Worm (Caenorhabditis elegans) whole organism, L3 larva: ENCODE measurements around the gene stdh-3.

Experiments used
- ZK546.5 ChIP-seq: sonication (generic microtip); optimal IDR thresholded peaks from 2 replicates; lab custom pipeline; 2017; ENCODE audit warnings: missing biosample characterization, missing genetic modification characterization
- ceh-16 ChIP-seq: sonication (generic microtip); optimal IDR thresholded peaks from 2 replicates; lab custom pipeline; 2017; ENCODE audit warnings: missing biosample characterization, missing genetic modification characterization
- ceh-28 ChIP-seq: fragments of 150-350 bp; optimal IDR thresholded peaks from 2 replicates; lab custom pipeline; 2014; ENCODE audit warnings: missing biosample characterization, missing genetic modification reagents, missing genetic modification characterization
- ceh-82 ChIP-seq: fragments of 150-350 bp; optimal IDR thresholded peaks from 2 replicates; lab custom pipeline; 2014; ENCODE audit warnings: missing biosample characterization, missing genetic modification characterization
- ceh-9 ChIP-seq: sonication (generic microtip); optimal IDR thresholded peaks from 2 replicates; lab custom pipeline; 2018; ENCODE audit warnings: missing biosample characterization, missing genetic modification characterization
- daf-12 ChIP-seq: fragments of 150-350 bp; optimal IDR thresholded peaks from 2 replicates; lab custom pipeline; 2014; ENCODE audit warnings: missing biosample characterization, missing genetic modification reagents, missing genetic modification characterization
- egl-27 ChIP-seq: sonication (generic microtip); optimal IDR thresholded peaks from 4 replicates; lab custom pipeline; 2017; ENCODE audit warnings: missing biosample characterization, missing genetic modification reagents, missing genetic modification characterization
- egl-5 ChIP-seq: fragments of 150-350 bp; optimal IDR thresholded peaks from 2 replicates; lab custom pipeline; 2017; ENCODE audit warnings: missing biosample characterization, missing genetic modification reagents, missing genetic modification characterization, inconsistent platforms
- elt-1 ChIP-seq: fragments of 150-350 bp; optimal IDR thresholded peaks from 2 replicates; lab custom pipeline; 2014; ENCODE audit warnings: missing biosample characterization, missing genetic modification characterization
- elt-2 ChIP-seq: sonication (generic microtip); optimal IDR thresholded peaks from 2 replicates; lab custom pipeline; 2016; ENCODE audit warnings: missing genetic modification reagents, mild to moderate bottlenecking, missing genetic modification characterization, missing compliant biosample characterization
- elt-3 ChIP-seq, 3 experiments: fragments of 150-350 bp in 1 of 3; sonication (generic microtip) in 2 of 3; optimal IDR thresholded peaks; 2 replicates in 2 of 3; 4 replicates in 1 of 3; lab custom pipeline; 2014 to 2017; ENCODE audit warnings: missing biosample characterization in 3 of 3, missing genetic modification characterization in 3 of 3
- fkh-10 ChIP-seq: sonication (generic microtip); optimal IDR thresholded peaks from 2 replicates; lab custom pipeline; 2017; ENCODE audit warnings: missing biosample characterization, missing genetic modification reagents, missing genetic modification characterization
- fkh-2 ChIP-seq: fragments of 150-350 bp; optimal IDR thresholded peaks from 2 replicates; lab custom pipeline; 2014; ENCODE audit warnings: missing biosample characterization, missing genetic modification reagents, missing genetic modification characterization
- fos-1 ChIP-seq: fragments of 150-350 bp; optimal IDR thresholded peaks from 2 replicates; lab custom pipeline; 2014; ENCODE audit warnings: missing biosample characterization, missing genetic modification characterization
- hmg-11 ChIP-seq: sonication (generic microtip); optimal IDR thresholded peaks from 2 replicates; lab custom pipeline; 2016; ENCODE audit warnings: missing genetic modification characterization, missing compliant biosample characterization
- jun-1 ChIP-seq: fragments of 150-350 bp; optimal IDR thresholded peaks from 2 replicates; lab custom pipeline; 2014; ENCODE audit warnings: missing biosample characterization, missing genetic modification reagents, missing genetic modification characterization
- lin-15B ChIP-seq: fragments of 150-350 bp; optimal IDR thresholded peaks from 2 replicates; lab custom pipeline; 2014; ENCODE audit warnings: missing biosample characterization, missing genetic modification characterization
- lin-39 ChIP-seq: fragments of 150-350 bp; optimal IDR thresholded peaks from 2 replicates; lab custom pipeline; 2018; ENCODE audit warnings: missing biosample characterization, missing genetic modification reagents, missing genetic modification characterization
- lsy-12 ChIP-seq: sonication (generic microtip); optimal IDR thresholded peaks from 2 replicates; lab custom pipeline; 2016; ENCODE audit warnings: mild to moderate bottlenecking, missing genetic modification characterization, missing compliant biosample characterization
- mdl-1 ChIP-seq: fragments of 150-350 bp; optimal IDR thresholded peaks from 2 replicates; lab custom pipeline; 2014; ENCODE audit warnings: missing biosample characterization, missing genetic modification characterization
- nfya-1 ChIP-seq: sonication (generic microtip); optimal IDR thresholded peaks from 2 replicates; lab custom pipeline; 2017; ENCODE audit warnings: missing genetic modification characterization, mild to moderate bottlenecking, missing compliant biosample characterization, antibody characterized with exemption, moderate library complexity; ENCODE audit not compliant: insufficient read depth
- nhr-11 ChIP-seq: fragments of 150-350 bp; optimal IDR thresholded peaks from 2 replicates; lab custom pipeline; 2014; ENCODE audit warnings: missing biosample characterization, missing genetic modification characterization
- nhr-12 ChIP-seq: fragments of 150-350 bp; optimal IDR thresholded peaks from 2 replicates; lab custom pipeline; 2014; ENCODE audit warnings: missing biosample characterization, missing genetic modification characterization
- nhr-23 ChIP-seq: fragments of 150-350 bp; optimal IDR thresholded peaks from 2 replicates; lab custom pipeline; 2014; ENCODE audit warnings: missing biosample characterization, missing genetic modification reagents, missing genetic modification characterization
- nhr-237 ChIP-seq: fragments of 150-350 bp; optimal IDR thresholded peaks from 2 replicates; lab custom pipeline; 2014; ENCODE audit warnings: missing biosample characterization, missing genetic modification characterization
- nhr-25 ChIP-seq: sonication (generic microtip); optimal IDR thresholded peaks from 2 replicates; lab custom pipeline; 2017; ENCODE audit warnings: missing biosample characterization, missing genetic modification characterization
- nhr-28 ChIP-seq: fragments of 150-350 bp; optimal IDR thresholded peaks from 2 replicates; lab custom pipeline; 2014; ENCODE audit warnings: missing biosample characterization, missing genetic modification characterization
- nhr-43 ChIP-seq: sonication (generic microtip); optimal IDR thresholded peaks from 2 replicates; lab custom pipeline; 2016; ENCODE audit warnings: mild to moderate bottlenecking, missing genetic modification characterization, missing compliant biosample characterization; ENCODE audit not compliant: poor library complexity, severe bottlenecking
- nhr-67 ChIP-seq: fragments of 150-350 bp; optimal IDR thresholded peaks from 2 replicates; lab custom pipeline; 2014; ENCODE audit warnings: missing biosample characterization, missing genetic modification characterization
- nhr-76 ChIP-seq: fragments of 150-350 bp; sonication (generic microtip); optimal IDR thresholded peaks from 5 replicates; lab custom pipeline; 2014; ENCODE audit warnings: missing biosample characterization, missing genetic modification characterization
- nhr-77 ChIP-seq: fragments of 150-350 bp; optimal IDR thresholded peaks from 2 replicates; lab custom pipeline; 2014; ENCODE audit warnings: missing biosample characterization, missing genetic modification characterization
- pha-4 ChIP-seq: fragments of 150-350 bp; optimal IDR thresholded peaks from 2 replicates; lab custom pipeline; 2014; ENCODE audit warnings: missing biosample characterization, missing genetic modification reagents, missing genetic modification characterization
- pqm-1 ChIP-seq: fragments of 150-350 bp; optimal IDR thresholded peaks from 2 replicates; lab custom pipeline; 2017; ENCODE audit warnings: missing biosample characterization, missing genetic modification characterization, inconsistent platforms
- skn-1 ChIP-seq: fragments of 150-350 bp; optimal IDR thresholded peaks from 2 replicates; lab custom pipeline; 2014; ENCODE audit warnings: missing biosample characterization, missing genetic modification characterization
- snpc-4 ChIP-seq: fragments of 150-350 bp; optimal IDR thresholded peaks from 2 replicates; lab custom pipeline; 2014; ENCODE audit warnings: missing biosample characterization, missing genetic modification characterization
- unc-39 ChIP-seq: sonication (generic microtip); optimal IDR thresholded peaks from 4 replicates; lab custom pipeline; 2017; ENCODE audit warnings: missing biosample characterization, missing genetic modification characterization
- unc-62 ChIP-seq: fragments of 150-350 bp; sonication (generic microtip); optimal IDR thresholded peaks from 4 replicates; lab custom pipeline; 2014; ENCODE audit warnings: missing biosample characterization, missing genetic modification reagents, missing genetic modification characterization
- ztf-11 ChIP-seq: fragments of 150-350 bp; optimal IDR thresholded peaks from 2 replicates; lab custom pipeline; 2014; ENCODE audit warnings: missing biosample characterization, missing genetic modification characterization
- ztf-4 ChIP-seq: fragments of 150-350 bp; optimal IDR thresholded peaks from 2 replicates; lab custom pipeline; 2014; ENCODE audit warnings: missing biosample characterization, missing genetic modification characterization

Gene stdh-3

ce11 chrV:13891489-13891888, 12.9 kb upstream of the stdh-3 start:
- TF ChIP-seq elt-2 (tag; lab: Kevin White, UChicago) (peak; percentile 47), nhr-11 (tag; lab: Kevin White, UChicago) (no peak), skn-1 (tag; lab: Kevin White, UChicago) (no peak), pqm-1 (peak; percentile 80)

ce11 chrV:13892457-13893375, 11.7 kb upstream of the stdh-3 start, which contains the start of gene sptl-3:
sptl-3 (plus strand) TSS chrV:13893325.
- peak; percentile 18 for TF ChIP-seq nfya-1
- peak; percentile 56 for TF ChIP-seq jun-1 (tag; lab: Kevin White, UChicago)
- TF ChIP-seq ztf-4 (tag; lab: Kevin White, UChicago), result no peak
- no peak for TF ChIP-seq egl-5 (tag; lab: Kevin White, UChicago)
- no peak for TF ChIP-seq skn-1 (tag; lab: Kevin White, UChicago)
- TF ChIP-seq fkh-10 (GFP tag; lab: Kevin White, UChicago), result no peak
- TF ChIP-seq lsy-12 (tag; lab: Kevin White, UChicago), result no peak
- peak; percentile 18 for TF ChIP-seq pqm-1
- no peak for TF ChIP-seq ceh-82 (tag; lab: Kevin White, UChicago)
- no peak for TF ChIP-seq elt-1 (tag; lab: Kevin White, UChicago)
- no peak for TF ChIP-seq ceh-9
- peak; percentile 71 for TF ChIP-seq nhr-43 (tag; lab: Kevin White, UChicago)
- TF ChIP-seq nhr-28, result no peak
- no peak for TF ChIP-seq pha-4 (tag; lab: Kevin White, UChicago)
- peak; percentile 92 for TF ChIP-seq elt-2 (tag; lab: Kevin White, UChicago)
- no peak for TF ChIP-seq nhr-237 (tag; lab: Kevin White, UChicago)
- no peak for TF ChIP-seq ceh-16 (tag; lab: Kevin White, UChicago)
- peak; percentile 3 for TF ChIP-seq hmg-11 (tag; lab: Kevin White, UChicago)
- no peak for TF ChIP-seq ztf-11 (tag; lab: Kevin White, UChicago)
- no peak for TF ChIP-seq mdl-1
- no peak for TF ChIP-seq unc-62 (GFP tag; lab: Kevin White, UChicago)
- no peak for TF ChIP-seq nhr-12 (tag; lab: Kevin White, UChicago)
- TF ChIP-seq ceh-28 (tag; lab: Kevin White, UChicago), result no peak
- TF ChIP-seq daf-12 (tag; lab: Kevin White, UChicago), result no peak
- TF ChIP-seq nhr-77 (tag; lab: Kevin White, UChicago), result no peak
- no peak for TF ChIP-seq nhr-67 (tag; lab: Kevin White, UChicago)
- TF ChIP-seq fkh-2 (tag; lab: Kevin White, UChicago), result no peak
- TF ChIP-seq nhr-25, result peak; percentile 48
- TF ChIP-seq elt-3 (tag; optimal IDR thresholded peaks at IDR 0.05; lab: Kevin White, UChicago), result peak; percentile 0 to 46 (median 14)
- peak; percentile 54 for TF ChIP-seq lin-15B (tag; lab: Kevin White, UChicago)
- TF ChIP-seq nhr-23, result peak; percentile 53
- TF ChIP-seq unc-39 (tag; lab: Kevin White, UChicago), result no peak
- no peak for TF ChIP-seq lin-39 (tag; lab: Kevin White, UChicago)
- no peak for TF ChIP-seq ZK546.5 (tag; lab: Kevin White, UChicago)
- TF ChIP-seq nhr-76 (tag; lab: Kevin White, UChicago), result no peak
- no peak for TF ChIP-seq snpc-4 (tag; lab: Kevin White, UChicago)

- peak; percentile 93 for TF ChIP-seq elt-2 (tag; lab: Kevin White, UChicago)
- no peak for TF ChIP-seq nhr-237 (tag; lab: Kevin White, UChicago)
- TF ChIP-seq skn-1 (tag; lab: Kevin White, UChicago), result no peak
- no peak for TF ChIP-seq snpc-4 (tag; lab: Kevin White, UChicago)
- TF ChIP-seq ceh-28 (tag; lab: Kevin White, UChicago), result no peak
- TF ChIP-seq ztf-4 (tag; lab: Kevin White, UChicago), result no peak
- no peak for TF ChIP-seq egl-27
- TF ChIP-seq unc-62 (GFP tag; lab: Kevin White, UChicago), result no peak
- no peak for TF ChIP-seq lsy-12 (tag; lab: Kevin White, UChicago)
- no peak for TF ChIP-seq hmg-11 (tag; lab: Kevin White, UChicago)
- TF ChIP-seq fos-1 (tag; lab: Kevin White, UChicago), result no peak
- TF ChIP-seq pqm-1, result peak; percentile 92
Observed at ce11 chrV:13893583-13893982, 10.8 kb upstream of the stdh-3 start.
